Fruit fly (Drosophila melanogaster) whole organism, embryonic: Measurements from ENCODE around the gene geko.

Experiments used
- Adf1 ChIP-seq: fragments of 200-800 bp; sonication (Bioruptor generic); IDR thresholded peaks from 2 replicates; pipeline ENCODE4 v1.3.6; 2022; ENCODE audit warnings: missing biosample characterization, missing genetic modification characterization
- Aef1 ChIP-seq: fragments of 200-800 bp; sonication (Bioruptor generic); IDR thresholded peaks from 3 replicates; pipeline ENCODE4 v1.3.6; 2022; ENCODE audit warnings: missing biosample characterization, missing genetic modification characterization
- B-H2 ChIP-seq: fragments of 200-800 bp; sonication (Bioruptor generic); optimal IDR thresholded peaks from 2 replicates; lab custom pipeline; 2018; ENCODE audit warnings: missing biosample characterization, mild to moderate bottlenecking, missing genetic modification characterization
- BtbVII ChIP-seq: fragments of 200-800 bp; sonication (Bioruptor generic); optimal IDR thresholded peaks from 3 replicates; lab custom pipeline; 2017; ENCODE audit warnings: missing biosample characterization, mild to moderate bottlenecking, missing genetic modification characterization
- CG10543 ChIP-seq: fragments of 200-800 bp; sonication (Bioruptor generic); optimal IDR thresholded peaks from 3 replicates; lab custom pipeline; 2017; ENCODE audit warnings: missing biosample characterization, mild to moderate bottlenecking, missing genetic modification characterization, moderate library complexity
- CG10959 ChIP-seq: fragments of 200-800 bp; sonication (Bioruptor generic); IDR thresholded peaks from 2 replicates; pipeline ENCODE4 v1.3.6; 2022; ENCODE audit warnings: missing biosample characterization, missing genetic modification characterization
- CG11093 ChIP-seq: fragments of 200-800 bp; sonication (Bioruptor generic); IDR thresholded peaks from 3 replicates; pipeline ENCODE4 v1.3.6; 2022; ENCODE audit warnings: missing biosample characterization, missing genetic modification characterization
- CG12659 ChIP-seq: fragments of 200-800 bp; sonication (Bioruptor generic); optimal IDR thresholded peaks from 3 replicates; lab custom pipeline; 2017; ENCODE audit warnings: mild to moderate bottlenecking, missing biosample characterization, missing genetic modification reagents, missing genetic modification characterization
- CG1647 ChIP-seq: fragments of 200-800 bp; sonication (Bioruptor generic); optimal IDR thresholded peaks from 3 replicates; lab custom pipeline; 2016; ENCODE audit warnings: missing biosample characterization, missing genetic modification characterization
- CG17359 ChIP-seq: fragments of 200-800 bp; sonication (Bioruptor generic); optimal IDR thresholded peaks from 3 replicates; lab custom pipeline; 2018; ENCODE audit warnings: missing biosample characterization, mild to moderate bottlenecking, missing genetic modification characterization, moderate library complexity
- CG17829 ChIP-seq: fragments of 200-800 bp; optimal IDR thresholded peaks from 2 replicates; lab custom pipeline; 2019; ENCODE audit warnings: missing biosample characterization, mild to moderate bottlenecking, missing genetic modification characterization, moderate library complexity
- CG1832 ChIP-seq: fragments of 200-800 bp; sonication (Bioruptor generic); optimal IDR thresholded peaks from 2 replicates; lab custom pipeline; 2017; ENCODE audit warnings: missing biosample characterization, mild to moderate bottlenecking, missing genetic modification characterization, inconsistent platforms
- CG33557 ChIP-seq: fragments of 200-800 bp; sonication (Bioruptor generic); optimal IDR thresholded peaks from 2 replicates; lab custom pipeline; 2019; ENCODE audit warnings: missing biosample characterization, mild to moderate bottlenecking, missing genetic modification characterization, moderate library complexity
- CG5245 ChIP-seq: fragments of 200-800 bp; sonication (Bioruptor generic); optimal IDR thresholded peaks from 3 replicates; lab custom pipeline; 2016; ENCODE audit warnings: missing biosample characterization, missing genetic modification characterization
- CG6813 ChIP-seq: fragments of 200-800 bp; sonication (Bioruptor generic); optimal IDR thresholded peaks from 2 replicates; lab custom pipeline; 2017; ENCODE audit warnings: missing biosample characterization, missing genetic modification characterization, mild to moderate bottlenecking, moderate library complexity, missing genetic modification reagents
- CG6854 ChIP-seq: fragments of 200-800 bp; sonication (Bioruptor generic); optimal IDR thresholded peaks from 3 replicates; lab custom pipeline; 2017; ENCODE audit warnings: missing biosample characterization, mild to moderate bottlenecking, missing genetic modification characterization
- CG9215 ChIP-seq: fragments of 200-800 bp; sonication (Bioruptor generic); IDR thresholded peaks from 2 replicates; pipeline ENCODE4 v1.3.6; 2022; ENCODE audit warnings: missing biosample characterization, missing genetic modification characterization
- Dip3 ChIP-seq: fragments of 200-800 bp; sonication (Bioruptor generic); optimal IDR thresholded peaks from 3 replicates; lab custom pipeline; 2016; ENCODE audit warnings: missing biosample characterization, missing genetic modification characterization
- H15 ChIP-seq: fragments of 200-800 bp; sonication (Bioruptor generic); IDR thresholded peaks from 3 replicates; pipeline ENCODE4 v1.3.6; 2022; ENCODE audit warnings: missing biosample characterization, missing genetic modification characterization
- Hmr ChIP-seq: fragments of 200-800 bp; sonication (Bioruptor generic); optimal IDR thresholded peaks from 3 replicates; lab custom pipeline; 2017; ENCODE audit warnings: mild to moderate bottlenecking, missing biosample characterization, missing genetic modification reagents, missing genetic modification characterization
- Lim3 ChIP-seq: fragments of 200-800 bp; sonication (Bioruptor generic); IDR thresholded peaks from 2 replicates; pipeline ENCODE4 v1.3.6; 2022; ENCODE audit warnings: missing biosample characterization, missing genetic modification characterization
- MTF-1 ChIP-seq: fragments of 200-800 bp; sonication (Bioruptor generic); optimal IDR thresholded peaks from 2 replicates; lab custom pipeline; 2018; ENCODE audit warnings: missing biosample characterization, mild to moderate bottlenecking, missing genetic modification characterization, borderline replicate concordance
- Myb ChIP-seq: fragments of 200-800 bp; sonication (Bioruptor generic); optimal IDR thresholded peaks from 2 replicates; lab custom pipeline; 2016; ENCODE audit warnings: missing biosample characterization, missing genetic modification characterization
- Neu2 ChIP-seq: fragments of 200-800 bp; sonication (Bioruptor generic); optimal IDR thresholded peaks from 3 replicates; lab custom pipeline; 2016; ENCODE audit warnings: missing biosample characterization, missing genetic modification characterization, borderline replicate concordance
- Sry-β ChIP-seq: fragments of 200-800 bp; sonication (Bioruptor generic); optimal IDR thresholded peaks from 2 replicates; lab custom pipeline; 2018; ENCODE audit warnings: missing biosample characterization, mild to moderate bottlenecking, missing genetic modification characterization, moderate library complexity
- ab ChIP-seq: fragments of 200-800 bp; sonication (Bioruptor generic); optimal IDR thresholded peaks from 2 replicates; lab custom pipeline; 2016; ENCODE audit warnings: missing biosample characterization, missing genetic modification characterization
- az2 ChIP-seq: fragments of 200-800 bp; sonication (Bioruptor generic); optimal IDR thresholded peaks from 3 replicates; lab custom pipeline; 2016; ENCODE audit warnings: missing biosample characterization, missing genetic modification characterization
- chm ChIP-seq: fragments of 200-800 bp; sonication (Bioruptor generic); IDR thresholded peaks from 2 replicates; pipeline ENCODE4 v1.3.6; 2022; ENCODE audit warnings: missing biosample characterization, missing genetic modification characterization
- ci ChIP-seq: fragments of 200-800 bp; sonication (Bioruptor generic); IDR thresholded peaks from 3 replicates; pipeline ENCODE4 v1.3.6; 2022; ENCODE audit warnings: missing biosample characterization, missing genetic modification characterization
- croc ChIP-seq: fragments of 200-800 bp; sonication (Bioruptor generic); conservative IDR thresholded peaks from 3 replicates; pipeline ENCODE4 v1.3.6; 2022; ENCODE audit warnings: missing biosample characterization, missing genetic modification characterization
- eyg ChIP-seq: fragments of 200-800 bp; sonication (Bioruptor generic); optimal IDR thresholded peaks from 3 replicates; lab custom pipeline; 2016; ENCODE audit warnings: missing biosample characterization, missing genetic modification characterization
- fd64A ChIP-seq: fragments of 200-800 bp; sonication (Bioruptor generic); optimal IDR thresholded peaks from 3 replicates; lab custom pipeline; 2018; ENCODE audit warnings: missing biosample characterization, mild to moderate bottlenecking, missing genetic modification characterization
- hkb ChIP-seq, 2 experiments: fragments of 200-800 bp in 1 of 2; fragments of >200 bp in 1 of 2; sonication (Bioruptor generic) in 1 of 2; IDR thresholded peaks in 1 of 2; optimal IDR thresholded peaks in 1 of 2; 2 replicates each; pipeline versions ENCODE4 v1.3.6 to Lab custom; 2017 to 2022; ENCODE audit warnings: missing biosample characterization in 1 of 2, missing genetic modification characterization in 1 of 2
- ken ChIP-seq: fragments of 200-800 bp; sonication (Bioruptor generic); IDR thresholded peaks from 3 replicates; pipeline ENCODE4 v1.3.6; 2022; ENCODE audit warnings: missing biosample characterization, missing genetic modification characterization
- kni ChIP-seq: fragments of 200-800 bp; sonication (Bioruptor generic); optimal IDR thresholded peaks from 3 replicates; lab custom pipeline; 2017; ENCODE audit warnings: mild to moderate bottlenecking, missing biosample characterization, missing genetic modification reagents, missing genetic modification characterization
- onecut ChIP-seq: fragments of 200-800 bp; sonication (Bioruptor generic); IDR thresholded peaks from 2 replicates; pipeline ENCODE4 v1.3.6; 2022; ENCODE audit warnings: missing biosample characterization, missing genetic modification characterization
- pros ChIP-seq: fragments of 200-800 bp; sonication (Bioruptor generic); optimal IDR thresholded peaks from 3 replicates; lab custom pipeline; 2019; ENCODE audit warnings: missing biosample characterization, mild to moderate bottlenecking, missing genetic modification characterization, moderate library complexity
- row ChIP-seq: fragments of 200-800 bp; sonication (Bioruptor generic); IDR thresholded peaks from 3 replicates; pipeline ENCODE4 v1.3.6; 2022; ENCODE audit warnings: missing biosample characterization, missing genetic modification characterization
- salm ChIP-seq: fragments of 200-800 bp; sonication (Bioruptor generic); optimal IDR thresholded peaks from 2 replicates; lab custom pipeline; 2018; ENCODE audit warnings: missing biosample characterization, mild to moderate bottlenecking, missing genetic modification characterization
- so ChIP-seq: fragments of 200-800 bp; sonication (Bioruptor generic); IDR thresholded peaks from 3 replicates; pipeline ENCODE4 v1.3.6; 2022; ENCODE audit warnings: missing biosample characterization, missing genetic modification characterization
- tgo ChIP-seq: fragments of 200-800 bp; sonication (Bioruptor generic); IDR thresholded peaks from 3 replicates; pipeline ENCODE4 v1.3.6; 2022; ENCODE audit warnings: missing biosample characterization, missing genetic modification characterization
- tio ChIP-seq: fragments of 200-800 bp; sonication (Bioruptor generic); optimal IDR thresholded peaks from 2 replicates; lab custom pipeline; 2017; ENCODE audit warnings: missing biosample characterization, missing genetic modification characterization, inconsistent platforms
- ttk ChIP-seq: fragments of 200-800 bp; sonication (Bioruptor generic); IDR thresholded peaks from 2 replicates; pipeline ENCODE4 v2.1.2; 2022; ENCODE audit warnings: missing biosample characterization, missing genetic modification characterization
- tup ChIP-seq: fragments of 200-800 bp; sonication (Bioruptor generic); optimal IDR thresholded peaks from 2 replicates; lab custom pipeline; 2016; ENCODE audit warnings: missing biosample characterization, mild to moderate bottlenecking, missing genetic modification characterization, moderate library complexity
- zen2 ChIP-seq: fragments of 200-800 bp; sonication (Bioruptor generic); IDR thresholded peaks from 3 replicates; pipeline ENCODE4 v1.3.6; 2022; ENCODE audit warnings: missing biosample characterization, missing genetic modification characterization; ENCODE audit not compliant: partially characterized antibody
- zf30C ChIP-seq: fragments of 200-800 bp; sonication (Bioruptor generic); optimal IDR thresholded peaks from 3 replicates; lab custom pipeline; 2018; ENCODE audit warnings: missing biosample characterization, mild to moderate bottlenecking, missing genetic modification characterization
- zfh2 ChIP-seq: fragments of 200-800 bp; sonication (Bioruptor generic); optimal IDR thresholded peaks from 2 replicates; lab custom pipeline; 2016; ENCODE audit warnings: missing biosample characterization, missing genetic modification characterization

geko gene

DNA sequence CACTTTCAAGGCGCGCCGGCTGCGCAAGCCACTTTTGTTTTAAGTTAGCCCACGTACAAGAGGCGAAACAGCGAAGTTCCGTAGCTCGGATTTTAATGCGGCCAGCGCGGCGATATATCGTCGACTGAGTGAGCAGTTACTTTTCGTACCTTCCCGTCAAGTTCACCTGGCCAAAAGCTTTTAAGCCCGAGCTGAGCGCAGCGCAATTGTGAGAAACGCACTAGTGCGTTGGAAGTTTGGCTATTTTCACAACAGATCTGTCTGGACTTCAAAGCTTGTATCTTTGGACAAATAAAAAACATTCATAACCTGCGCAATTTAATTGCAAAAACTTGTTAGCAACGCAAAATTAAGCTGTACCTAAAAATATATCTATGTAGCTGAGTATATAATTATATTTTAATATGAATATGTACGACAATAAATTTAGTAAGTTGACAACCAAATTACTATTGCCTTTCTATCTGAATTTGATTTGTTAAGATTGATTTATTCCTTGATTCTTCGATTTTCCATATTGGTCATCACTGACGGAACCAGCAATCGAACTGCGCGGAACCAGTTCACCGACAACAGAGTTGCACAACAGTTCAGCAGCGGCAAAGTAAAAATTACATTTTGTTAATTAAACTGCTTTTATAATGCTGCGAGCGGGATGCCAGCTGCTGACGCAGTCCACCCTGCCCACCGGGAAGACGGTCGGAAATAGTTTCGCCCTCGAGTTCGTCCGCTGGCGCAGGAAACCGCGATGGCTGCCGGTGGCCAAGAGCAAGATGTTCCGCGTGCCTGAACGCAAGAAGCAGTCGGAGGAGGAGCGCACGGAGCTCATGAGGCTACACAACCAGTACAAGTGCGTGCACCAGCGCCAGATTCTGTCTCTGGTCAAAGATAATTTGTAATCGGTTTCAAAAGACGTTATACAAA, 32.9 kb upstream of the geko start, which contains the start of the genes CG13698 and mRpS26 (continued):
- TF ChIP-seq BtbVII (GFP tag; lab: Kevin White, UChicago) (peak; percentile 61), Sry-β (GFP tag; lab: Kevin White, UChicago) (peak; percentile 94), CG9215 (GFP tag; lab: Robert Waterston, UW) (peak; percentile 4; the same call in 1 of the 2 replicates), CG17359 (tag; lab: Kevin White, UChicago) (peak; percentile 61), ken (GFP tag; lab: Robert Waterston, UW) (no peak), croc (GFP tag; lab: Robert Waterston, UW) (peak; percentile 22; the same call in 1 of the 3 replicates), zen2 (peak; percentile 30; the same call in 1 of the 3 replicates), az2 (GFP tag; lab: Kevin White, UChicago) (peak; percentile 69), Aef1 (GFP tag; lab: Robert Waterston, UW) (peak; percentile 61; the same call in 2 of the 3 replicates), kni (GFP tag; lab: Kevin White, UChicago) (peak; percentile 29), CG6813 (GFP tag; lab: Kevin White, UChicago) (no peak), CG12659 (GFP tag; lab: Kevin White, UChicago) (peak; percentile 79), tio (GFP tag; lab: Kevin White, UChicago) (peak; percentile 59), tup (GFP tag; lab: Kevin White, UChicago) (no peak), zf30C (no peak), CG6854 (no peak), Lim3 (GFP tag; lab: Robert Waterston, UW) (no peak), salm (no peak), CG17829 (tag; lab: Kevin White, UChicago) (peak; percentile 71), ci (GFP tag; lab: Robert Waterston, UW) (peak; percentile 19; the same call in 1 of the 3 replicates), hkb (optimal IDR thresholded peaks at IDR 0.05; lab: Kevin White, UChicago) (no peak), hkb (GFP tag; IDR thresholded peaks at IDR 0.05; lab: Robert Waterston, UW) (no peak), B-H2 (GFP tag; lab: Kevin White, UChicago) (peak; percentile 68), Neu2 (GFP tag; lab: Kevin White, UChicago) (no peak), chm (peak; percentile 52), CG5245 (no peak), CG33557 (GFP tag; lab: Kevin White, UChicago) (peak; percentile 46), so (no peak), fd64A (GFP tag; lab: Kevin White, UChicago) (no peak), tgo (GFP tag; lab: Robert Waterston, UW) (peak; percentile 58; the same call in 2 of the 3 replicates), zfh2 (GFP tag; lab: Kevin White, UChicago) (peak; percentile 43), row (GFP tag; lab: Robert Waterston, UW) (peak; percentile 89), MTF-1 (GFP tag; lab: Kevin White, UChicago) (no peak), CG10959 (no peak), pros (GFP tag; lab: Kevin White, UChicago) (no peak), CG10543 (GFP tag; lab: Kevin White, UChicago) (peak; percentile 80), Myb (GFP tag; lab: Kevin White, UChicago) (peak; percentile 67), CG1832 (GFP tag; lab: Kevin White, UChicago) (no peak), onecut (GFP tag; lab: Robert Waterston, UW) (peak; percentile 43; the same call in 1 of the 2 replicates), ttk (GFP tag; lab: Robert Waterston, UW) (peak; percentile 32; the same call in 1 of the 2 replicates), Hmr (GFP tag; lab: Kevin White, UChicago) (peak; percentile 80), CG11093 (peak; percentile 50; the same call in 1 of the 3 replicates), H15 (GFP tag; lab: Robert Waterston, UW) (0 out of 3 replicates have a peak, but pooled peaks have one; percentile 39), Dip3 (GFP tag; lab: Kevin White, UChicago) (peak; percentile 55), Adf1 (GFP tag; lab: Robert Waterston, UW) (0 out of 2 replicates have a peak, but pooled peaks have one; percentile 1), ab (no peak), eyg (GFP tag; lab: Kevin White, UChicago) (no peak), CG1647 (GFP tag; lab: Kevin White, UChicago) (no peak)
